Fruit fly (Drosophila melanogaster) whole organism, embryonic: ENCODE results near the gene CG8944.

ENCODE experiments used
- ATbp ChIP-seq: fragments of 200-800 bp; sonication (Bioruptor generic); optimal IDR thresholded peaks from 2 replicates; lab custom pipeline; 2017; ENCODE audit warnings: missing biosample characterization, mild to moderate bottlenecking, missing genetic modification characterization, missing genetic modification reagents
- Ada2b ChIP-seq: fragments of 200-800 bp; sonication (Bioruptor generic); IDR thresholded peaks from 2 replicates; pipeline ENCODE4 v1.3.6; 2022; ENCODE audit warnings: missing biosample characterization, missing genetic modification characterization
- Adf1 ChIP-seq: fragments of 200-800 bp; sonication (Bioruptor generic); IDR thresholded peaks from 2 replicates; pipeline ENCODE4 v1.3.6; 2022; ENCODE audit warnings: missing biosample characterization, missing genetic modification characterization
- Antp ChIP-seq: fragments of 200-800 bp; sonication (Bioruptor generic); optimal IDR thresholded peaks from 3 replicates; lab custom pipeline; 2016; ENCODE audit warnings: missing biosample characterization, missing genetic modification characterization
- Asciz ChIP-seq: fragments of 200-800 bp; sonication (Bioruptor generic); optimal IDR thresholded peaks from 2 replicates; lab custom pipeline; 2017; ENCODE audit warnings: missing biosample characterization, mild to moderate bottlenecking, missing genetic modification characterization, missing genetic modification reagents
- Atf6 ChIP-seq: fragments of 200-800 bp; sonication (Bioruptor generic); IDR thresholded peaks from 2 replicates; pipeline ENCODE4 v1.3.6; 2022; ENCODE audit warnings: missing biosample characterization, missing genetic modification characterization
- CG11398 ChIP-seq: fragments of 200-800 bp; sonication (Bioruptor generic); optimal IDR thresholded peaks from 2 replicates; lab custom pipeline; 2016; ENCODE audit warnings: missing biosample characterization, missing genetic modification characterization
- CG12219 ChIP-seq: fragments of 200-800 bp; sonication (Bioruptor generic); optimal IDR thresholded peaks from 3 replicates; lab custom pipeline; 2018; ENCODE audit warnings: missing biosample characterization, mild to moderate bottlenecking, missing genetic modification characterization
- CG12299 ChIP-seq: fragments of 200-800 bp; sonication (Bioruptor generic); optimal IDR thresholded peaks from 2 replicates; lab custom pipeline; 2018; ENCODE audit warnings: missing biosample characterization, mild to moderate bottlenecking, missing genetic modification characterization
- CG13624 ChIP-seq: fragments of 200-800 bp; sonication (Bioruptor generic); optimal IDR thresholded peaks from 2 replicates; lab custom pipeline; 2016; ENCODE audit warnings: missing biosample characterization, missing genetic modification characterization
- CG17385 ChIP-seq: fragments of 200-800 bp; sonication (Bioruptor generic); optimal IDR thresholded peaks from 3 replicates; lab custom pipeline; 2018; ENCODE audit warnings: missing biosample characterization, mild to moderate bottlenecking, missing genetic modification characterization
- CG17829 ChIP-seq: fragments of 200-800 bp; optimal IDR thresholded peaks from 2 replicates; lab custom pipeline; 2019; ENCODE audit warnings: missing biosample characterization, mild to moderate bottlenecking, missing genetic modification characterization, moderate library complexity
- CG1832 ChIP-seq: fragments of 200-800 bp; sonication (Bioruptor generic); optimal IDR thresholded peaks from 2 replicates; lab custom pipeline; 2017; ENCODE audit warnings: missing biosample characterization, mild to moderate bottlenecking, missing genetic modification characterization, inconsistent platforms
- CG2875 ChIP-seq: fragments of 200-800 bp; sonication (Bioruptor generic); optimal IDR thresholded peaks from 2 replicates; lab custom pipeline; 2017; ENCODE audit warnings: missing biosample characterization, mild to moderate bottlenecking, missing genetic modification characterization, missing genetic modification reagents
- CG3065 ChIP-seq: fragments of 200-800 bp; sonication (Bioruptor generic); optimal IDR thresholded peaks from 2 replicates; lab custom pipeline; 2016; ENCODE audit warnings: missing biosample characterization, missing genetic modification characterization
- CG33557 ChIP-seq: fragments of 200-800 bp; sonication (Bioruptor generic); optimal IDR thresholded peaks from 2 replicates; lab custom pipeline; 2019; ENCODE audit warnings: missing biosample characterization, mild to moderate bottlenecking, missing genetic modification characterization, moderate library complexity
- CG3407 ChIP-seq: fragments of 200-800 bp; sonication (Bioruptor generic); optimal IDR thresholded peaks from 2 replicates; lab custom pipeline; 2018; ENCODE audit warnings: missing biosample characterization, mild to moderate bottlenecking, missing genetic modification characterization
- CG6791 ChIP-seq: fragments of 200-800 bp; sonication (Bioruptor generic); IDR thresholded peaks from 3 replicates; pipeline ENCODE4 v1.3.6; 2022; ENCODE audit warnings: missing biosample characterization, missing genetic modification characterization; ENCODE audit not compliant: partially characterized antibody
- CG7963 ChIP-seq: fragments of 200-800 bp; sonication (Bioruptor generic); IDR thresholded peaks from 3 replicates; pipeline ENCODE4 v1.3.6; 2022; ENCODE audit warnings: missing biosample characterization, missing genetic modification characterization; ENCODE audit not compliant: partially characterized antibody
- CG8359 ChIP-seq: fragments of 200-800 bp; sonication (Bioruptor generic); optimal IDR thresholded peaks from 2 replicates; lab custom pipeline; 2017; ENCODE audit warnings: missing biosample characterization, mild to moderate bottlenecking, missing genetic modification characterization, borderline replicate concordance
- CG8388 ChIP-seq: fragments of 200-800 bp; sonication (Bioruptor generic); optimal IDR thresholded peaks from 2 replicates; lab custom pipeline; 2019; ENCODE audit warnings: missing biosample characterization, mild to moderate bottlenecking, missing genetic modification characterization, moderate library complexity
- Dbx ChIP-seq: fragments of 200-800 bp; sonication (Bioruptor generic); IDR thresholded peaks from 3 replicates; pipeline ENCODE4 v1.3.6; 2022; ENCODE audit warnings: missing biosample characterization, missing genetic modification characterization
- Fer3 ChIP-seq: fragments of 200-800 bp; sonication (Bioruptor generic); optimal IDR thresholded peaks from 2 replicates; lab custom pipeline; 2018; ENCODE audit warnings: missing biosample characterization, mild to moderate bottlenecking, missing genetic modification characterization, moderate library complexity
- GATAe ChIP-seq: fragments of 200-800 bp; sonication (Bioruptor generic); conservative IDR thresholded peaks from 2 replicates; pipeline ENCODE4 v1.3.6; 2022; ENCODE audit warnings: missing biosample characterization, missing genetic modification characterization
- Gug ChIP-seq: fragments of 200-800 bp; sonication (Bioruptor generic); IDR thresholded peaks from 4 replicates; pipeline ENCODE4 v1.3.6; 2022; ENCODE audit warnings: missing biosample characterization, missing genetic modification characterization
- HLH4C ChIP-seq: fragments of 200-800 bp; sonication (Bioruptor generic); IDR thresholded peaks from 3 replicates; pipeline ENCODE4 v1.3.6; 2022; ENCODE audit warnings: missing biosample characterization, missing genetic modification characterization; ENCODE audit not compliant: partially characterized antibody
- Myb ChIP-seq: fragments of 200-800 bp; sonication (Bioruptor generic); optimal IDR thresholded peaks from 2 replicates; lab custom pipeline; 2016; ENCODE audit warnings: missing biosample characterization, missing genetic modification characterization
- Ravus ChIP-seq: fragments of 200-800 bp; sonication (Bioruptor generic); IDR thresholded peaks from 2 replicates; pipeline ENCODE4 v1.3.6; 2022; ENCODE audit warnings: missing biosample characterization, missing genetic modification characterization
- Rx ChIP-seq: fragments of 200-800 bp; sonication (Bioruptor generic); IDR thresholded peaks from 2 replicates; pipeline ENCODE4 v1.3.6; 2022; ENCODE audit warnings: missing biosample characterization, missing genetic modification characterization
- Sin3A ChIP-seq: fragments of >200 bp; optimal IDR thresholded peaks from 2 replicates; lab custom pipeline; 2018
- Taf1 ChIP-seq: fragments of 200-800 bp; sonication (Bioruptor generic); IDR thresholded peaks from 2 replicates; pipeline ENCODE4 v1.3.6; 2022; ENCODE audit warnings: missing biosample characterization, missing genetic modification characterization
- Vsx1 ChIP-seq: fragments of 200-800 bp; sonication (Bioruptor generic); optimal IDR thresholded peaks from 2 replicates; lab custom pipeline; 2017; ENCODE audit warnings: missing biosample characterization, mild to moderate bottlenecking, missing genetic modification characterization, missing genetic modification reagents
- ara ChIP-seq: fragments of 200-800 bp; sonication (Bioruptor generic); IDR thresholded peaks from 2 replicates; pipeline ENCODE4 v1.3.6; 2022; ENCODE audit warnings: missing biosample characterization, missing genetic modification characterization
- caup ChIP-seq: fragments of 200-800 bp; sonication (Bioruptor generic); optimal IDR thresholded peaks from 3 replicates; lab custom pipeline; 2017; ENCODE audit warnings: missing biosample characterization, mild to moderate bottlenecking, missing genetic modification characterization, moderate library complexity; ENCODE audit not compliant: severe bottlenecking
- crc ChIP-seq: fragments of 200-800 bp; sonication (Bioruptor generic); optimal IDR thresholded peaks from 2 replicates; lab custom pipeline; 2016; ENCODE audit warnings: missing biosample characterization, missing genetic modification characterization
- croc ChIP-seq: fragments of 200-800 bp; sonication (Bioruptor generic); conservative IDR thresholded peaks from 3 replicates; pipeline ENCODE4 v1.3.6; 2022; ENCODE audit warnings: missing biosample characterization, missing genetic modification characterization
- crp ChIP-seq, 2 experiments: fragments of 200-800 bp; sonication (Bioruptor generic); optimal IDR thresholded peaks; 2 replicates in 1 of 2; 3 replicates in 1 of 2; lab custom pipeline; 2017; ENCODE audit warnings: missing biosample characterization in 2 of 2, missing genetic modification characterization in 2 of 2, mild to moderate bottlenecking in 1 of 2, moderate library complexity in 1 of 2
- eyg ChIP-seq: fragments of 200-800 bp; sonication (Bioruptor generic); optimal IDR thresholded peaks from 3 replicates; lab custom pipeline; 2016; ENCODE audit warnings: missing biosample characterization, missing genetic modification characterization
- fru ChIP-seq: fragments of >200 bp; optimal IDR thresholded peaks from 2 replicates; lab custom pipeline; 2017
- nom ChIP-seq: fragments of 200-800 bp; sonication (Bioruptor generic); optimal IDR thresholded peaks from 2 replicates; lab custom pipeline; 2017; ENCODE audit warnings: missing biosample characterization, missing genetic modification characterization, mild to moderate bottlenecking, moderate library complexity, missing genetic modification reagents
- phol ChIP-seq: fragments of 200-800 bp; sonication (Bioruptor generic); optimal IDR thresholded peaks from 3 replicates; lab custom pipeline; 2018; ENCODE audit warnings: missing biosample characterization, mild to moderate bottlenecking, missing genetic modification characterization, moderate library complexity
- pros ChIP-seq: fragments of 200-800 bp; sonication (Bioruptor generic); optimal IDR thresholded peaks from 3 replicates; lab custom pipeline; 2019; ENCODE audit warnings: missing biosample characterization, mild to moderate bottlenecking, missing genetic modification characterization, moderate library complexity
- pum ChIP-seq: fragments of 200-800 bp; sonication (Bioruptor generic); optimal IDR thresholded peaks from 2 replicates; lab custom pipeline; 2016; ENCODE audit warnings: missing biosample characterization, missing genetic modification characterization
- schlank ChIP-seq: fragments of 200-800 bp; sonication (Bioruptor generic); optimal IDR thresholded peaks from 2 replicates; lab custom pipeline; 2018; ENCODE audit warnings: missing biosample characterization, mild to moderate bottlenecking, missing genetic modification characterization
- shn ChIP-seq: fragments of 200-800 bp; sonication (Bioruptor generic); optimal IDR thresholded peaks from 3 replicates; lab custom pipeline; 2016; ENCODE audit warnings: missing biosample characterization, missing genetic modification characterization
- slp2 ChIP-seq: fragments of 200-800 bp; sonication (Bioruptor generic); optimal IDR thresholded peaks from 2 replicates; lab custom pipeline; 2016; ENCODE audit warnings: missing biosample characterization, missing genetic modification characterization
- toy ChIP-seq: fragments of 200-800 bp; sonication (Bioruptor generic); IDR thresholded peaks from 2 replicates; pipeline ENCODE4 v1.3.6; 2022; ENCODE audit warnings: missing biosample characterization, missing genetic modification characterization
- trem ChIP-seq: fragments of 200-800 bp; optimal IDR thresholded peaks from 3 replicates; lab custom pipeline; 2019; ENCODE audit warnings: missing biosample characterization, mild to moderate bottlenecking, missing genetic modification characterization, moderate library complexity
- vvl ChIP-seq: fragments of 200-800 bp; sonication (Bioruptor generic); IDR thresholded peaks from 2 replicates; pipeline ENCODE4 v1.3.6; 2022; ENCODE audit warnings: missing biosample characterization, missing genetic modification characterization
- yki ChIP-seq: fragments of >200 bp; optimal IDR thresholded peaks from 3 replicates; lab custom pipeline; 2018

The CG8944 gene

DNA sequence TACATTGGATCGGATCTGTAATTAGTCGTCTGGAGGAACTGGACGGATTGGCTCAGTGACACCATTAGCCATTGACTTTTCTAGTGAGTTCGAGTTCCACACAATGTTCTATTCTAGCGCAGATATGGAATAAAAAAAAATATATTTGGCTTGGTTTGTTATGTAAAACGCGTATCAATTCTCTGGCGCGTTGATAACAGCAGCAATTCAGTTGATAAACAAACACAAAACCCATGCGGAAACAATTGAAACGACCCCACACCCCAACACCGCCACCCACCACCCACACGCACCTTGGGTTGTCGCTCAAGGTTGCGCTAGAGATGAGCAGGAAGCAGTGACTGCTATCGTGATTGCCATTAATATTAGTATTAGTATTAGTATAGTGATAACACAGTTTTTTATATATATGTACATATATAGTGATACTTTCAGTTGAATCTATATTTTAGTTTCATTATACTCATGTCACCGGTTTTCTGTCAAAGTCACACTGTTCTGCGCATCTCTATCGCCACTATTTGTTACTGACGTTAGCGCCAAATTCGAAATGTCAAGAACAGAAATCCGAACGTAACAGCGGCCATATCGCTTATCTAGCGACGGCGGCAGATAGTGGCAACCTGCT lies 48.3 kb downstream of the CG8944 start (continued):
- TF ChIP-seq CG17829 (tag; lab: Kevin White, UChicago), result peak; percentile 89
- peak; percentile 79 for TF ChIP-seq Vsx1 (GFP tag; lab: Kevin White, UChicago)
- no peak for TF ChIP-seq eyg (GFP tag; lab: Kevin White, UChicago)
- TF ChIP-seq schlank (tag; lab: Kevin White, UChicago), result peak; percentile 80
- TF ChIP-seq crp (GFP tag; optimal IDR thresholded peaks at IDR 0.05; lab: Kevin White, UChicago), result no peak
- peak; percentile 65 for TF ChIP-seq nom (GFP tag; lab: Kevin White, UChicago)
- peak; percentile 96 for TF ChIP-seq Ada2b (GFP tag; lab: Robert Waterston, UW)
- TF ChIP-seq Taf1 (GFP tag; lab: Robert Waterston, UW), result peak; percentile 92
- peak; percentile 89 for TF ChIP-seq ATbp (GFP tag; lab: Kevin White, UChicago)
- TF ChIP-seq CG7963, result no peak
- TF ChIP-seq HLH4C (GFP tag; lab: Robert Waterston, UW), result no peak
- no peak for TF ChIP-seq Asciz
- peak; percentile 77 for TF ChIP-seq toy (GFP tag; lab: Robert Waterston, UW)
- peak; percentile 82 for TF ChIP-seq CG8359 (GFP tag; lab: Kevin White, UChicago)
- peak; percentile 81 for TF ChIP-seq Ravus (GFP tag; lab: Robert Waterston, UW)
- peak; percentile 7 for TF ChIP-seq pros (GFP tag; lab: Kevin White, UChicago)
- TF ChIP-seq yki, result no peak
- TF ChIP-seq CG2875 (GFP tag; lab: Kevin White, UChicago), result peak; percentile 77
- TF ChIP-seq croc (GFP tag; lab: Robert Waterston, UW), result peak; percentile 89
- no peak for TF ChIP-seq Sin3A
- peak; percentile 16 for TF ChIP-seq Antp (GFP tag; lab: Kevin White, UChicago)
- peak; percentile 75 for TF ChIP-seq Adf1 (GFP tag; lab: Robert Waterston, UW)
- TF ChIP-seq pum (GFP tag; lab: Kevin White, UChicago), result peak; percentile 40
- TF ChIP-seq shn (GFP tag; lab: Kevin White, UChicago), result no peak
- TF ChIP-seq fru (lab: Kevin White, UChicago), result no peak
- no peak for TF ChIP-seq Myb (GFP tag; lab: Kevin White, UChicago)
- no peak for TF ChIP-seq CG1832 (GFP tag; lab: Kevin White, UChicago)
- TF ChIP-seq phol (tag; lab: Kevin White, UChicago), result peak; percentile 93
- TF ChIP-seq CG6791 (GFP tag; lab: Robert Waterston, UW), result no peak
- TF ChIP-seq CG33557 (GFP tag; lab: Kevin White, UChicago), result peak; percentile 45
- peak; percentile 97 for TF ChIP-seq vvl (GFP tag; lab: Robert Waterston, UW)
- peak; percentile 83 for TF ChIP-seq CG12219 (GFP tag; lab: Kevin White, UChicago)
- TF ChIP-seq crc, result no peak
- peak; percentile 90 for TF ChIP-seq ara (GFP tag; lab: Robert Waterston, UW)
- TF ChIP-seq Rx (GFP tag; lab: Robert Waterston, UW), result peak; percentile 86
- peak; percentile 85 for TF ChIP-seq CG17385 (GFP tag; lab: Kevin White, UChicago)
- peak; percentile 94 for TF ChIP-seq CG12299
- peak; percentile 67 for TF ChIP-seq CG13624 (GFP tag; lab: Kevin White, UChicago)
- peak; percentile 90 for TF ChIP-seq Gug (GFP tag; lab: Robert Waterston, UW)
- peak; percentile 10 for TF ChIP-seq CG3065 (GFP tag; lab: Kevin White, UChicago)
- peak; percentile 85 for TF ChIP-seq CG3407 (GFP tag; lab: Kevin White, UChicago)
- TF ChIP-seq CG11398 (GFP tag; lab: Kevin White, UChicago), result no peak
- TF ChIP-seq trem (tag; lab: Kevin White, UChicago), result peak; percentile 80
- peak; percentile 80 for TF ChIP-seq GATAe (GFP tag; lab: Robert Waterston, UW)
- peak; percentile 95 for TF ChIP-seq Fer3 (tag; lab: Kevin White, UChicago)
- TF ChIP-seq CG8388, result peak; percentile 87
- peak; percentile 97 for TF ChIP-seq Dbx (GFP tag; lab: Robert Waterston, UW)
- peak; percentile 94 for TF ChIP-seq caup
- peak; percentile 43 for TF ChIP-seq slp2 (GFP tag; lab: Kevin White, UChicago)
- peak; percentile 96 for TF ChIP-seq Atf6 (GFP tag; lab: Robert Waterston, UW)
